Worm (Caenorhabditis elegans): Measurements from ENCODE around the gene kap-1.

DNA sequence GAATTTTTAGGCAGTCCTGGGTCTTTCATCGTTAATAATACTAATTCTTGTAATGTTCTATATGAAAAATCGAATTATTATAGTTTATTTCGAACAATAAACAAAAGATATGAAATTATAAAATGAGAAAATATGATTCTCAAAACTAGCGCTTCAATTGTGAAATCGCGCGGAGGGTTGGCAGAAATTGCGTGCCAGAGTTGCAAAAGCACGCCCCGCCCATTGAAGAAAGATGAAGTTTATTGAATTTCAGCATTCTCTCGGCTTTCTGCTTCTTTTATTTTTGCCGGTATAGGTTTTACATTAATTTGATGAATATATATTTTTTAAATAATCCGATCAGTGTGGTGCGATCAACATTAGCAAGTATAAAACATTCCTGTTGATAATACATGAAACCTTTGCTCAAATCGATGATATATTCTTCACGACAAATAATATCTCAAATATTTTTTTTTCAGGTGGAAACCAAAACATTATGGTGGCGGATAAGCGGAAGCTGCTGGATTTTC lies 20.5 kb downstream of the kap-1 start, which contains the start of the genes eco-1 and hmgr-1:
- TF ChIP-seq hlh-13 (GFP tag; optimal IDR thresholded peaks at IDR 0.05) (no peak), fkh-10 (GFP tag; optimal IDR thresholded peaks at IDR 0.05) (no peak), dve-1 (tag; optimal IDR thresholded peaks at IDR 0.05) (no peak), pag-3 (tag; optimal IDR thresholded peaks at IDR 0.05; ENCODE audit: borderline replicate concordance) (no peak), odd-2 (tag; optimal IDR thresholded peaks at IDR 0.05) (no peak), pha-2 (tag; optimal IDR thresholded peaks at IDR 0.05) (no peak), nhr-11 (tag; optimal IDR thresholded peaks at IDR 0.05) (no peak), nfya-1 (tag; optimal IDR thresholded peaks at IDR 0.05) (no peak), tbx-2 (tag; optimal IDR thresholded peaks at IDR 0.05) (no peak), ceh-9 (tag; optimal IDR thresholded peaks at IDR 0.05) (no peak), ceh-22 (tag; optimal IDR thresholded peaks at IDR 0.05) (no peak), pqm-1 (tag; optimal IDR thresholded peaks at IDR 0.05) (no peak), rnt-1 (tag; optimal IDR thresholded peaks at IDR 0.05) (no peak), K02D7.2 (tag; optimal IDR thresholded peaks at IDR 0.05) (no peak)

Data from whole organism, late embryonic.